Worm (Caenorhabditis elegans): Measurements from ENCODE around the gene C17C3.15.

DNA sequence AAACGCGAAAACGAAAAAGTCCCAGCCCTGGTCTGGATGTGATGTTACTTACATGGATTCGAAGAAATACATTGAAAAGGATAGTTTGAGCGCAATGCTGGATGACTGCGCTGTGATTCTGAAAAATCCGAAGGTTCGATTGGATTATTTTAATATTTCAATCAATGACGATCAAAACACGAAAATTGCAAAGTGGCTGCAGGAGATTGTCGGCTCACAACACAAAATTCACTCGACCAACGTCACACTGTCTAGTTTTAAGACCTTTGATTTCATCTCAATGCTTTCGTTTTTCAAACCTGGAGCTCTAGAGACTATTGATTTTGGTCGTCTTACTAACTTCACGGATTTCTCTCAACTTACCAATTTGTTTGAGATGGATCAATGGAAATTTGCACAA is 18.9 kb upstream of the C17C3.15 start, which contains the start of gene C17C3.5:
- TF ChIP-seq R02D3.7 (tag; optimal IDR thresholded peaks at IDR 0.05) (no peak), T20F7.1 (GFP tag; optimal IDR thresholded peaks at IDR 0.05) (no peak), nhr-28 (tag; optimal IDR thresholded peaks at IDR 0.05) (no peak), ztf-7 (tag; optimal IDR thresholded peaks at IDR 0.05) (no peak), unc-130 (GFP tag; optimal IDR thresholded peaks at IDR 0.05) (no peak), nhr-237 (tag; optimal IDR thresholded peaks at IDR 0.05) (no peak), ceh-44 (GFP tag; IDR thresholded peaks at IDR 0.05) (no peak), egl-27 (tag; optimal IDR thresholded peaks at IDR 0.05) (no peak), pqm-1 (tag; optimal IDR thresholded peaks at IDR 0.05) (no peak), arid-1 (GFP tag; conservative IDR thresholded peaks at IDR 0.05) (no peak), ztf-11 (tag; optimal IDR thresholded peaks at IDR 0.05) (no peak), dve-1 (tag; optimal IDR thresholded peaks at IDR 0.05; ENCODE audit: insufficient read depth) (no peak), ces-1 (GFP tag; optimal IDR thresholded peaks at IDR 0.05) (no peak)
